Fruit fly (Drosophila melanogaster) whole organism, embryonic: Measurements from ENCODE around the gene AGO2.
A peak's percentile ranks its signal among the peaks of the same experiment; 100 is the strongest.

Experiments
- Atf-2 ChIP-seq: fragments of 200-800 bp; sonication (Bioruptor generic); optimal IDR thresholded peaks from 2 replicates; lab custom pipeline; 2016; ENCODE audit warnings: missing biosample characterization, missing genetic modification characterization
- Atf6 ChIP-seq: fragments of 200-800 bp; sonication (Bioruptor generic); IDR thresholded peaks from 2 replicates; pipeline ENCODE4 v1.3.6; 2022; ENCODE audit warnings: missing biosample characterization, missing genetic modification characterization
- Bdp1 ChIP-seq: fragments of 200-800 bp; sonication (Bioruptor generic); optimal IDR thresholded peaks from 3 replicates; lab custom pipeline; 2016; ENCODE audit warnings: missing biosample characterization, missing genetic modification characterization
- Bgb ChIP-seq: fragments of 200-800 bp; sonication (Bioruptor generic); IDR thresholded peaks from 2 replicates; pipeline ENCODE4 v1.3.6; 2022; ENCODE audit warnings: missing biosample characterization, missing genetic modification characterization; ENCODE audit not compliant: partially characterized antibody
- CG10274 ChIP-seq: fragments of 200-800 bp; sonication (Bioruptor generic); optimal IDR thresholded peaks from 3 replicates; lab custom pipeline; 2017; ENCODE audit warnings: missing biosample characterization, mild to moderate bottlenecking, missing genetic modification characterization
- CG10431 ChIP-seq: fragments of 200-800 bp; sonication (Bioruptor generic); optimal IDR thresholded peaks from 3 replicates; lab custom pipeline; 2018; ENCODE audit warnings: missing biosample characterization, mild to moderate bottlenecking, missing genetic modification characterization
- CG11456 ChIP-seq: fragments of 200-800 bp; sonication (Bioruptor generic); IDR thresholded peaks from 3 replicates; pipeline ENCODE4 v1.3.6; 2022; ENCODE audit warnings: missing biosample characterization, missing genetic modification characterization
- CG12071 ChIP-seq: fragments of 200-800 bp; sonication (Bioruptor generic); optimal IDR thresholded peaks from 3 replicates; lab custom pipeline; 2018; ENCODE audit warnings: missing biosample characterization, mild to moderate bottlenecking, missing genetic modification characterization
- CG13123 ChIP-seq: fragments of 200-800 bp; sonication (Bioruptor generic); optimal IDR thresholded peaks from 2 replicates; lab custom pipeline; 2016; ENCODE audit warnings: missing biosample characterization, missing genetic modification characterization
- CG13424 ChIP-seq: fragments of 200-800 bp; sonication (Bioruptor generic); optimal IDR thresholded peaks from 2 replicates; lab custom pipeline; 2019; ENCODE audit warnings: missing biosample characterization, mild to moderate bottlenecking, missing genetic modification characterization, moderate library complexity
- CG1832 ChIP-seq: fragments of 200-800 bp; sonication (Bioruptor generic); optimal IDR thresholded peaks from 2 replicates; lab custom pipeline; 2017; ENCODE audit warnings: missing biosample characterization, mild to moderate bottlenecking, missing genetic modification characterization, inconsistent platforms
- CG4328 ChIP-seq: fragments of 200-800 bp; sonication (Bioruptor generic); optimal IDR thresholded peaks from 3 replicates; lab custom pipeline; 2017; ENCODE audit warnings: missing biosample characterization, missing genetic modification reagents, missing genetic modification characterization
- CG7357 ChIP-seq: fragments of 200-800 bp; sonication (Bioruptor generic); IDR thresholded peaks from 3 replicates; pipeline ENCODE4 v1.3.6; 2022; ENCODE audit warnings: missing biosample characterization, missing genetic modification characterization
- Chrac-16 ChIP-seq: fragments of 200-800 bp; sonication (Bioruptor generic); optimal IDR thresholded peaks from 3 replicates; lab custom pipeline; 2016; ENCODE audit warnings: missing biosample characterization, missing genetic modification characterization
- CrebB ChIP-seq: fragments of 200-800 bp; sonication (Bioruptor generic); optimal IDR thresholded peaks from 3 replicates; lab custom pipeline; 2018; ENCODE audit warnings: missing biosample characterization, mild to moderate bottlenecking, missing genetic modification characterization
- Deaf1 ChIP-seq: fragments of 200-800 bp; optimal IDR thresholded peaks from 3 replicates; lab custom pipeline; 2019; ENCODE audit warnings: missing biosample characterization, mild to moderate bottlenecking, missing genetic modification characterization, moderate library complexity
- Dfd ChIP-seq, 2 experiments: fragments of >200 bp; optimal IDR thresholded peaks; 2 replicates each; lab custom pipeline; 2017; ENCODE audit warnings: missing biosample characterization in 2 of 2, missing genetic modification characterization in 2 of 2
- Doc2 ChIP-seq: fragments of 200-800 bp; sonication (Bioruptor generic); IDR thresholded peaks from 2 replicates; pipeline ENCODE4 v1.3.6; 2022; ENCODE audit warnings: missing biosample characterization, missing genetic modification characterization
- Dref ChIP-seq: fragments of 200-800 bp; sonication (Bioruptor generic); IDR thresholded peaks from 2 replicates; pipeline ENCODE4 v1.3.6; 2022; ENCODE audit warnings: missing biosample characterization, missing genetic modification characterization
- Drgx ChIP-seq: fragments of 200-800 bp; sonication (Bioruptor generic); IDR thresholded peaks from 2 replicates; pipeline ENCODE4 v1.3.6; 2022; ENCODE audit warnings: missing biosample characterization, missing genetic modification characterization
- Ets65A ChIP-seq: fragments of 200-800 bp; sonication (Bioruptor generic); peaks from one replicate; lab custom pipeline; 2016; ENCODE audit warnings: missing biosample characterization, missing genetic modification characterization
- Gug ChIP-seq: fragments of 200-800 bp; sonication (Bioruptor generic); IDR thresholded peaks from 4 replicates; pipeline ENCODE4 v1.3.6; 2022; ENCODE audit warnings: missing biosample characterization, missing genetic modification characterization
- H2.0 ChIP-seq: fragments of 200-800 bp; sonication (Bioruptor generic); IDR thresholded peaks from 2 replicates; pipeline ENCODE4 v1.3.6; 2022; ENCODE audit warnings: missing biosample characterization, missing genetic modification characterization
- Hand ChIP-seq: fragments of 200-800 bp; sonication (Bioruptor generic); optimal IDR thresholded peaks from 2 replicates; lab custom pipeline; 2017; ENCODE audit warnings: mild to moderate bottlenecking, missing biosample characterization, missing genetic modification reagents, missing genetic modification characterization
- Hr51 ChIP-seq, 2 experiments: fragments of 200-800 bp; sonication (Bioruptor generic); optimal IDR thresholded peaks; 2 replicates in 1 of 2; 3 replicates in 1 of 2; lab custom pipeline; 2016 to 2018; ENCODE audit warnings: missing biosample characterization in 2 of 2, missing genetic modification characterization in 2 of 2, mild to moderate bottlenecking in 1 of 2, moderate library complexity in 1 of 2
- Lpt ChIP-seq: fragments of >200 bp; optimal IDR thresholded peaks from 2 replicates; lab custom pipeline; 2018; ENCODE audit warnings: missing biosample characterization, missing genetic modification characterization
- Mad ChIP-seq: fragments of 200-800 bp; sonication (Bioruptor generic); optimal IDR thresholded peaks from 2 replicates; lab custom pipeline; 2016; ENCODE audit warnings: missing biosample characterization, missing genetic modification characterization
- Trl ChIP-seq, 3 experiments: fragments of >200 bp in 2 of 3; fragments of 200-800 bp in 1 of 3; sonication (Bioruptor generic) in 1 of 3; optimal IDR thresholded peaks; 2 replicates in 1 of 3; 3 replicates in 2 of 3; lab custom pipeline; 2016 to 2017; ENCODE audit warnings: missing biosample characterization in 1 of 3, missing genetic modification characterization in 1 of 3
- abd-A ChIP-seq: fragments of 200-800 bp; sonication (Bioruptor generic); optimal IDR thresholded peaks from 3 replicates; lab custom pipeline; 2019; ENCODE audit warnings: missing biosample characterization, mild to moderate bottlenecking, missing genetic modification characterization, moderate library complexity
- ap ChIP-seq: fragments of 200-800 bp; sonication (Bioruptor generic); IDR thresholded peaks from 2 replicates; pipeline ENCODE4 v1.3.6; 2022; ENCODE audit warnings: missing biosample characterization, missing genetic modification characterization
- ara ChIP-seq: fragments of 200-800 bp; sonication (Bioruptor generic); IDR thresholded peaks from 2 replicates; pipeline ENCODE4 v1.3.6; 2022; ENCODE audit warnings: missing biosample characterization, missing genetic modification characterization
- cas ChIP-seq: fragments of 200-800 bp; sonication (Bioruptor generic); IDR thresholded peaks from 2 replicates; pipeline ENCODE4 v1.3.6; 2022; ENCODE audit warnings: missing biosample characterization, missing genetic modification characterization
- cg ChIP-seq: fragments of 200-800 bp; sonication (Bioruptor generic); optimal IDR thresholded peaks from 3 replicates; lab custom pipeline; 2019; ENCODE audit warnings: missing biosample characterization, mild to moderate bottlenecking, missing genetic modification characterization, moderate library complexity
- chinmo ChIP-seq: fragments of 200-800 bp; sonication (Bioruptor generic); IDR thresholded peaks from 4 replicates; pipeline ENCODE4 v1.3.6; 2022; ENCODE audit warnings: missing biosample characterization, missing genetic modification characterization; ENCODE audit not compliant: partially characterized antibody
- en ChIP-seq: fragments of 200-800 bp; sonication (Bioruptor generic); optimal IDR thresholded peaks from 2 replicates; lab custom pipeline; 2016; ENCODE audit warnings: missing biosample characterization, missing genetic modification characterization
- fd102C ChIP-seq: fragments of 200-800 bp; sonication (Bioruptor generic); optimal IDR thresholded peaks from 2 replicates; lab custom pipeline; 2018; ENCODE audit warnings: missing biosample characterization, mild to moderate bottlenecking, missing genetic modification characterization, moderate library complexity
- fd64A ChIP-seq: fragments of 200-800 bp; sonication (Bioruptor generic); optimal IDR thresholded peaks from 3 replicates; lab custom pipeline; 2018; ENCODE audit warnings: missing biosample characterization, mild to moderate bottlenecking, missing genetic modification characterization
- gce ChIP-seq: fragments of 200-800 bp; sonication (Bioruptor generic); IDR thresholded peaks from 3 replicates; pipeline ENCODE4 v1.3.6; 2022; ENCODE audit warnings: missing biosample characterization, missing genetic modification characterization
- gcm ChIP-seq: fragments of 200-800 bp; sonication (Bioruptor generic); optimal IDR thresholded peaks from 2 replicates; lab custom pipeline; 2019; ENCODE audit warnings: missing biosample characterization, mild to moderate bottlenecking, missing genetic modification characterization, moderate library complexity
- gfzf ChIP-seq: fragments of 200-800 bp; sonication (Bioruptor generic); optimal IDR thresholded peaks from 2 replicates; lab custom pipeline; 2016; ENCODE audit warnings: missing biosample characterization, mild to moderate bottlenecking, missing genetic modification characterization, moderate library complexity
- grau ChIP-seq: fragments of 200-800 bp; optimal IDR thresholded peaks from 3 replicates; lab custom pipeline; 2019; ENCODE audit warnings: missing biosample characterization, mild to moderate bottlenecking, missing genetic modification characterization, moderate library complexity
- lilli ChIP-seq: fragments of 200-800 bp; sonication (Bioruptor generic); optimal IDR thresholded peaks from 3 replicates; lab custom pipeline; 2016; ENCODE audit warnings: missing biosample characterization, missing genetic modification characterization
- pum ChIP-seq: fragments of 200-800 bp; sonication (Bioruptor generic); optimal IDR thresholded peaks from 2 replicates; lab custom pipeline; 2016; ENCODE audit warnings: missing biosample characterization, missing genetic modification characterization
- row ChIP-seq: fragments of 200-800 bp; sonication (Bioruptor generic); IDR thresholded peaks from 3 replicates; pipeline ENCODE4 v1.3.6; 2022; ENCODE audit warnings: missing biosample characterization, missing genetic modification characterization
- slou ChIP-seq: fragments of 200-800 bp; sonication (Bioruptor generic); optimal IDR thresholded peaks from 3 replicates; lab custom pipeline; 2016; ENCODE audit warnings: missing biosample characterization, missing genetic modification characterization
- sna ChIP-seq: fragments of 200-800 bp; sonication (Bioruptor generic); IDR thresholded peaks from 2 replicates; pipeline ENCODE4 v1.3.6; 2022; ENCODE audit warnings: missing biosample characterization, missing genetic modification characterization; ENCODE audit not compliant: partially characterized antibody
- tgo ChIP-seq: fragments of 200-800 bp; sonication (Bioruptor generic); IDR thresholded peaks from 3 replicates; pipeline ENCODE4 v1.3.6; 2022; ENCODE audit warnings: missing biosample characterization, missing genetic modification characterization
- unc-4 ChIP-seq: fragments of 200-800 bp; sonication (Bioruptor generic); IDR thresholded peaks from 2 replicates; pipeline ENCODE4 v1.3.6; 2022; ENCODE audit warnings: missing biosample characterization, missing genetic modification characterization; ENCODE audit not compliant: partially characterized antibody
- usp ChIP-seq: fragments of >200 bp; optimal IDR thresholded peaks from 2 replicates; lab custom pipeline; 2017; ENCODE audit warnings: missing biosample characterization, missing genetic modification characterization
- wor ChIP-seq: fragments of 200-800 bp; sonication (Bioruptor generic); IDR thresholded peaks from 2 replicates; pipeline ENCODE4 v1.3.6; 2022; ENCODE audit warnings: missing biosample characterization, missing genetic modification characterization
- zf30C ChIP-seq: fragments of 200-800 bp; sonication (Bioruptor generic); optimal IDR thresholded peaks from 3 replicates; lab custom pipeline; 2018; ENCODE audit warnings: missing biosample characterization, mild to moderate bottlenecking, missing genetic modification characterization

AGO2 gene

dm6 chr3L:15566484-15566955 lies 12.6 kb downstream of the AGO2 start (continued):
- no peak for TF ChIP-seq slou (GFP tag; lab: Kevin White, UChicago)
- no peak for TF ChIP-seq cas (GFP tag; lab: Robert Waterston, UW)
- TF ChIP-seq pum (GFP tag; lab: Kevin White, UChicago) = no peak
- TF ChIP-seq sna (GFP tag; lab: Robert Waterston, UW) = no peak
- TF ChIP-seq Drgx (GFP tag; lab: Robert Waterston, UW) = 0 out of 2 replicates have a peak, but pooled peaks have one; percentile 23
- no peak for TF ChIP-seq CG1832 (GFP tag; lab: Kevin White, UChicago)
- peak; percentile 80 for TF ChIP-seq CG4328 (GFP tag; lab: Kevin White, UChicago)
- no peak for TF ChIP-seq Dfd (GFP tag; optimal IDR thresholded peaks at IDR 0.05; lab: Kevin White, UChicago)
- TF ChIP-seq CG10431 (GFP tag; lab: Kevin White, UChicago) = peak; percentile 100
- no peak for TF ChIP-seq lilli (GFP tag; lab: Kevin White, UChicago)
- peak; percentile 55 for TF ChIP-seq gcm (GFP tag; lab: Kevin White, UChicago)
- TF ChIP-seq Doc2 (GFP tag; lab: Robert Waterston, UW) = no peak
- TF ChIP-seq Deaf1 (tag; lab: Kevin White, UChicago) = peak; percentile 91
- TF ChIP-seq Atf6 (GFP tag; lab: Robert Waterston, UW) = peak; percentile 77
- peak; percentile 85 for TF ChIP-seq fd64A (GFP tag; lab: Kevin White, UChicago)
- no peak for TF ChIP-seq fd102C (GFP tag; lab: Kevin White, UChicago)
- no peak for TF ChIP-seq gfzf (GFP tag; lab: Kevin White, UChicago)
- TF ChIP-seq row (GFP tag; lab: Robert Waterston, UW) = no peak
- peak; percentile 10 for TF ChIP-seq CG13123
- TF ChIP-seq Bgb (GFP tag; lab: Robert Waterston, UW) = no peak
- peak in 1 of 2 experiments; percentile 63 for TF ChIP-seq Hr51 (GFP tag; optimal IDR thresholded peaks at IDR 0.05; lab: Kevin White, UChicago)
- TF ChIP-seq Ets65A = peak; percentile 29
- no peak for TF ChIP-seq abd-A
- TF ChIP-seq usp (GFP tag; lab: Kevin White, UChicago) = no peak
- peak; percentile 64 for TF ChIP-seq CG13424
- TF ChIP-seq Hand (GFP tag; lab: Kevin White, UChicago) = peak; percentile 76
- TF ChIP-seq CG10274 (GFP tag; lab: Kevin White, UChicago) = peak; percentile 45
- TF ChIP-seq Dref = no peak
- TF ChIP-seq H2.0 (GFP tag; lab: Robert Waterston, UW) = no peak
- TF ChIP-seq cg (GFP tag; lab: Kevin White, UChicago) = peak; percentile 74
- TF ChIP-seq Chrac-16 (GFP tag; lab: Kevin White, UChicago) = no peak
- TF ChIP-seq ara (GFP tag; lab: Robert Waterston, UW) = peak; percentile 31; the same call in 1 of the 2 replicates
- no peak for TF ChIP-seq unc-4 (GFP tag; lab: Robert Waterston, UW)
- 0 out of 3 replicates have a peak, but pooled peaks have one; percentile 7 for TF ChIP-seq CG7357 (GFP tag; lab: Robert Waterston, UW)
- TF ChIP-seq tgo = peak; percentile 30; the same call in 1 of the 3 replicates
- TF ChIP-seq Mad (GFP tag; lab: Kevin White, UChicago) = peak; percentile 22
- TF ChIP-seq gce (GFP tag; lab: Robert Waterston, UW) = no peak
- no peak for TF ChIP-seq Gug (GFP tag; lab: Robert Waterston, UW)
- TF ChIP-seq chinmo (GFP tag; lab: Robert Waterston, UW) = 0 out of 4 replicates have a peak, but pooled peaks have one; percentile 44
- no peak for TF ChIP-seq wor (GFP tag; lab: Robert Waterston, UW)
- TF ChIP-seq en (GFP tag; lab: Kevin White, UChicago) = peak; percentile 46
- peak in 1 of 2 experiments; percentile 15 for TF ChIP-seq Trl (optimal IDR thresholded peaks at IDR 0.05; lab: Kevin White, UChicago)
- TF ChIP-seq Trl (GFP tag; optimal IDR thresholded peaks at IDR 0.05; lab: Kevin White, UChicago) = peak; percentile 46
- no peak for TF ChIP-seq Lpt
- no peak for TF ChIP-seq zf30C
- TF ChIP-seq Bdp1 (GFP tag; lab: Kevin White, UChicago) = peak; percentile 3
- TF ChIP-seq ap (GFP tag; lab: Robert Waterston, UW) = no peak
- 0 out of 3 replicates have a peak, but pooled peaks have one; percentile 67 for TF ChIP-seq CG11456
- TF ChIP-seq Atf-2 (GFP tag; lab: Kevin White, UChicago) = no peak
- TF ChIP-seq CrebB (tag; lab: Kevin White, UChicago) = peak; percentile 90
- TF ChIP-seq grau (tag; lab: Kevin White, UChicago) = peak; percentile 48
- TF ChIP-seq CG12071 (GFP tag; lab: Kevin White, UChicago) = peak; percentile 89
